Worm (Caenorhabditis elegans): ENCODE measurements around the gene abf-5.

- TF ChIP-seq unc-62 (GFP tag; optimal IDR thresholded peaks at IDR 0.05), result no peak
- TF ChIP-seq nhr-23 (tag; optimal IDR thresholded peaks at IDR 0.05), result no peak
- no peak for TF ChIP-seq F13H6.1 (tag; optimal IDR thresholded peaks at IDR 0.05)
- no peak for TF ChIP-seq nhr-25 (tag; optimal IDR thresholded peaks at IDR 0.05)
Measured at ce11 chrX:12834848-12835247, 42.2 kb downstream of the abf-5 start.
